Fruit fly (Drosophila melanogaster): ENCODE data around the gene CG46280.

CG46280 gene

dm6 chr3R:13032975-13033445 lies 2.6 kb upstream of the CG46280 start (continued):
- TF ChIP-seq HLH4C (GFP tag; IDR thresholded peaks at IDR 0.05; ENCODE audit: partially characterized antibody) (no peak), NK7.1 (GFP tag; optimal IDR thresholded peaks at IDR 0.05) (no peak), CG15073 (GFP tag; optimal IDR thresholded peaks at IDR 0.05) (no peak), Drgx (GFP tag; IDR thresholded peaks at IDR 0.05) (no peak), D (optimal IDR thresholded peaks at IDR 0.05) (no peak), D (GFP tag; optimal IDR thresholded peaks at IDR 0.05) (peak; percentile 44), CG12744 (GFP tag; optimal IDR thresholded peaks at IDR 0.05) (no peak), CG34224 (GFP tag; IDR thresholded peaks at IDR 0.05; ENCODE audit: partially characterized antibody) (no peak), ase (GFP tag; IDR thresholded peaks at IDR 0.05) (no peak), CG2116 (GFP tag; optimal IDR thresholded peaks at IDR 0.05) (no peak), nom (GFP tag; optimal IDR thresholded peaks at IDR 0.05) (no peak), Dll (GFP tag; IDR thresholded peaks at IDR 0.05; ENCODE audit: partially characterized antibody) (no peak), sug (tag; optimal IDR thresholded peaks at IDR 0.05) (peak; percentile 96), CrebB (tag; optimal IDR thresholded peaks at IDR 0.05) (peak; percentile 26), fd64A (GFP tag; optimal IDR thresholded peaks at IDR 0.05) (peak; percentile 78), CG13775 (GFP tag; optimal IDR thresholded peaks at IDR 0.05) (no peak), pzg (GFP tag; optimal IDR thresholded peaks at IDR 0.05) (no peak), CG7963 (GFP tag; IDR thresholded peaks at IDR 0.05; ENCODE audit: partially characterized antibody) (no peak), CG6683 (GFP tag; optimal IDR thresholded peaks at IDR 0.05) (no peak), CG6813 (GFP tag; optimal IDR thresholded peaks at IDR 0.05) (peak; percentile 72), HmgD (GFP tag; optimal IDR thresholded peaks at IDR 0.05) (no peak), da (GFP tag; optimal IDR thresholded peaks at IDR 0.05) (no peak), Elba2 (GFP tag; optimal IDR thresholded peaks at IDR 0.05) (no peak), Nf-YC (tag; optimal IDR thresholded peaks at IDR 0.05) (no peak), ATbp (GFP tag; optimal IDR thresholded peaks at IDR 0.05) (peak; percentile 82), nerfin-1 (tag; optimal IDR thresholded peaks at IDR 0.05) (peak; percentile 50), CG3995 (GFP tag; optimal IDR thresholded peaks at IDR 0.05) (peak; percentile 93), aop (GFP tag; IDR thresholded peaks at IDR 0.05) (no peak), Dp (GFP tag; optimal IDR thresholded peaks at IDR 0.05) (no peak), Eip74EF (GFP tag; optimal IDR thresholded peaks at IDR 0.05) (no peak), run (tag; optimal IDR thresholded peaks at IDR 0.05) (no peak), Fer1 (GFP tag; optimal IDR thresholded peaks at IDR 0.05) (no peak), MTF-1 (GFP tag; optimal IDR thresholded peaks at IDR 0.05; ENCODE audit: borderline replicate concordance) (peak; percentile 71), CG8290 (GFP tag; optimal IDR thresholded peaks at IDR 0.05) (no peak), CG8290 (tag; optimal IDR thresholded peaks at IDR 0.05) (no peak), CG2202 (tag; optimal IDR thresholded peaks at IDR 0.05) (no peak), GATAe (GFP tag; conservative IDR thresholded peaks at IDR 0.05) (no peak), CG1603 (tag; optimal IDR thresholded peaks at IDR 0.05) (no peak), CG7271 (tag; optimal IDR thresholded peaks at IDR 0.05) (no peak), bbx (GFP tag; IDR thresholded peaks at IDR 0.05; ENCODE audit: partially characterized antibody) (no peak), p53 (GFP tag; optimal IDR thresholded peaks at IDR 0.05) (no peak), Rfx (GFP tag; IDR thresholded peaks at IDR 0.05) (peak; percentile 24), CG18764 (GFP tag; optimal IDR thresholded peaks at IDR 0.05) (peak; percentile 42), stc (GFP tag; IDR thresholded peaks at IDR 0.05) (0 out of 2 replicates have a peak, but pooled peaks have one; percentile 13), CG14965 (GFP tag; optimal IDR thresholded peaks at IDR 0.05; ENCODE audit: borderline replicate concordance) (no peak), hbn (GFP tag; IDR thresholded peaks at IDR 0.05; ENCODE audit: partially characterized antibody) (no peak), CG2120 (GFP tag; optimal IDR thresholded peaks at IDR 0.05) (no peak), CG5245 (GFP tag; optimal IDR thresholded peaks at IDR 0.05) (no peak), tna (GFP tag; IDR thresholded peaks at IDR 0.05; ENCODE audit: partially characterized antibody) (no peak), so (GFP tag; IDR thresholded peaks at IDR 0.05) (peak; percentile 40; the same call in 1 of the 3 replicates)

All from whole organism, embryonic.